Worm (Caenorhabditis elegans) whole organism, mixed stage, embryonic: ENCODE data around the gene D1014.5.

ENCODE experiments used
- ceh-39 ChIP-seq: fragments of 150-350 bp; optimal IDR thresholded peaks from 2 replicates; lab custom pipeline; 2014; ENCODE audit warnings: missing biosample characterization, missing genetic modification characterization
- lsy-2 ChIP-seq: fragments of 150-350 bp; optimal IDR thresholded peaks from 2 replicates; lab custom pipeline; 2014; ENCODE audit warnings: missing biosample characterization, missing genetic modification characterization
- mls-2 ChIP-seq: sonication (generic microtip); optimal IDR thresholded peaks from 2 replicates; lab custom pipeline; 2016; ENCODE audit warnings: mild to moderate bottlenecking, missing genetic modification characterization, moderate library complexity, missing compliant biosample characterization
- unc-39 ChIP-seq: fragments of 150-350 bp; optimal IDR thresholded peaks from 2 replicates; lab custom pipeline; 2014; ENCODE audit warnings: missing biosample characterization, missing genetic modification characterization
- unc-62 ChIP-seq: fragments of 150-350 bp; optimal IDR thresholded peaks from 2 replicates; lab custom pipeline; 2014; ENCODE audit warnings: missing biosample characterization, missing genetic modification reagents, missing genetic modification characterization

ce11 chrV:8170300-8170699 is 46.8 kb downstream of the D1014.5 start:
- TF ChIP-seq mls-2 (no peak), unc-62 (no peak), unc-39 (tag; lab: Kevin White, UChicago) (no peak), lsy-2 (tag; lab: Kevin White, UChicago) (no peak), ceh-39 (no peak)
